Worm (Caenorhabditis elegans): ENCODE measurements around the gene erh-2.

erh-2 gene

DNA sequence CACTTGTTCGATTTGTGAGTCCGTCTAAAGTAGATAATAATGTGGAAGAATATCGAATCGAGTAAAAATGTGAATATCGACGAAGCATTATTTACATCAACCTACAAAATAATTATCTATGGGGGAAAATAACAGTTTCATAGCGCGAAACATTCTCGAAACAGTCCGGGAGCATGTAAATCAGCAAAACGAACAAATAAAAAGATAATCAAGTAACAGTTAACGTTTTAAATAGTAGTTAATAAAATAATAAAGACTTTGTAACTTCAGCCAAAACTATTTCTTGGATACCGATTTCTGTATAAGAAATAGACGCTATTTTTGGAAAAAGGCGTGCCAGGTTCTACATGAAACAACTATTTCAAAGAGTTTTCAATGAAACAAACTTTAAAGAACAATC lies 25.0 kb upstream of the erh-2 start, which contains the start of gene mlcd-1:
Gene mlcd-1, minus strand, starts transcription at position 101 of the 400 bp plus-strand sequence.
- no peak for TF ChIP-seq unc-39 (tag; optimal IDR thresholded peaks at IDR 0.05)
- TF ChIP-seq bed-3 (GFP tag; optimal IDR thresholded peaks at IDR 0.05) = no peak
- no peak for TF ChIP-seq elt-1 (tag; optimal IDR thresholded peaks at IDR 0.05; ENCODE audit: borderline replicate concordance, insufficient read depth)
- no peak for TF ChIP-seq nhr-28 (tag; optimal IDR thresholded peaks at IDR 0.05)
- no peak for TF ChIP-seq ces-1 (GFP tag; optimal IDR thresholded peaks at IDR 0.05)
- no peak for TF ChIP-seq sem-2 (GFP tag; optimal IDR thresholded peaks at IDR 0.05)
- TF ChIP-seq unc-62 (GFP tag; optimal IDR thresholded peaks at IDR 0.05) = no peak
- no peak for TF ChIP-seq ceh-83 (GFP tag; optimal IDR thresholded peaks at IDR 0.05)

DNA sequence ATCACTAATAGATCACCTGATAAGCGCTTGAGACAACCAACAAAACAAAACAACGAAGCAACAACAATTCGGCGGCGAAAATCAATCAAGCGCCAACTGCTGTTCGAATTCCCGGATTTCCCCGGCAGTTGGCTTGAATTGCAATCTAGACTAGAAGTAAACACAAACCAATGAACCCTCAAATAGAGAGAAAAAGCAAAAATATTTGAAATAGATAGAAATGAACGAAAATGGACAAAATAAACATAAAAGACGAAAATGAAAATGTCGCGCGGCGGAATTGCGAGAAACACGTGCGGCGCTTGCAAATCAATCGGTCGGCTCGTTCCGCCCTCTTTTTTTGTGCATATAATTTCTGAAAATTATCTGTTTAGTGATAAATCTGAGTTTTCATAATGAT lies 24.6 kb upstream of the erh-2 start, which contains the start of gene idhg-1:
Gene idhg-1, plus strand, starts transcription at position 343 of the 400 bp plus-strand sequence.
- TF ChIP-seq mep-1 (tag; optimal IDR thresholded peaks at IDR 0.05) (peak; percentile 93), nhr-2 (tag; optimal IDR thresholded peaks at IDR 0.05) (no peak), ceh-83 (GFP tag; optimal IDR thresholded peaks at IDR 0.05) (peak; percentile 91), lsy-2 (tag; optimal IDR thresholded peaks at IDR 0.05) (peak; percentile 79), lin-32 (GFP tag; optimal IDR thresholded peaks at IDR 0.05) (peak; percentile 85), lin-13 (tag; optimal IDR thresholded peaks at IDR 0.05) (peak; percentile 70), zip-8 (tag; optimal IDR thresholded peaks at IDR 0.05) (peak; percentile 24), snpc-4 (tag; optimal IDR thresholded peaks at IDR 0.05) (no peak), sem-2 (GFP tag; optimal IDR thresholded peaks at IDR 0.05) (peak; percentile 90), flh-1 (GFP tag; optimal IDR thresholded peaks at IDR 0.05) (peak; percentile 90), M03D4.4 (tag; optimal IDR thresholded peaks at IDR 0.05) (peak; percentile 97), hlh-1 (tag; optimal IDR thresholded peaks at IDR 0.05) (peak; percentile 94), ztf-11 (tag; optimal IDR thresholded peaks at IDR 0.05) (peak; percentile 97), mab-5 (tag; optimal IDR thresholded peaks at IDR 0.05) (peak; percentile 91), ceh-43 (GFP tag; optimal IDR thresholded peaks at IDR 0.05) (peak; percentile 95), nhr-28 (tag; optimal IDR thresholded peaks at IDR 0.05) (peak; percentile 61), sptf-1 (tag; optimal IDR thresholded peaks at IDR 0.05) (peak; percentile 98), nhr-76 (tag; optimal IDR thresholded peaks at IDR 0.05) (peak; percentile 96), pha-4 (tag; optimal IDR thresholded peaks at IDR 0.05) (peak; percentile 70), ham-2 (GFP tag; optimal IDR thresholded peaks at IDR 0.05) (peak; percentile 90), ceh-39 (tag; optimal IDR thresholded peaks at IDR 0.05) (peak; percentile 31), nhr-12 (tag; optimal IDR thresholded peaks at IDR 0.05) (peak; percentile 82), elt-3 (tag; optimal IDR thresholded peaks at IDR 0.05) (peak; percentile 66), tbx-8 (GFP tag; optimal IDR thresholded peaks at IDR 0.05) (peak; percentile 93), drap-1 (GFP tag; optimal IDR thresholded peaks at IDR 0.05) (peak; percentile 96), ces-1 (GFP tag; optimal IDR thresholded peaks at IDR 0.05) (peak; percentile 56), unc-39 (tag; optimal IDR thresholded peaks at IDR 0.05) (peak; percentile 83), blmp-1 (tag; optimal IDR thresholded peaks at IDR 0.05) (peak; percentile 92), bed-3 (GFP tag; optimal IDR thresholded peaks at IDR 0.05) (peak; percentile 87), mls-2 (tag; optimal IDR thresholded peaks at IDR 0.05) (peak; percentile 99), unc-62 (GFP tag; optimal IDR thresholded peaks at IDR 0.05) (peak; percentile 64), nhr-237 (tag; optimal IDR thresholded peaks at IDR 0.05) (peak; percentile 35), cnd-1 (tag; optimal IDR thresholded peaks at IDR 0.05) (peak; percentile 95), unc-120 (tag; optimal IDR thresholded peaks at IDR 0.05; ENCODE audit: poor library complexity, severe bottlenecking) (peak; percentile 98), elt-1 (tag; optimal IDR thresholded peaks at IDR 0.05; ENCODE audit: borderline replicate concordance, insufficient read depth) (peak; percentile 95)

- TF ChIP-seq nhr-76 (tag; optimal IDR thresholded peaks at IDR 0.05) (no peak), lsy-2 (tag; optimal IDR thresholded peaks at IDR 0.05) (peak; percentile 74), unc-120 (tag; optimal IDR thresholded peaks at IDR 0.05; ENCODE audit: poor library complexity, severe bottlenecking) (peak; percentile 34), mls-2 (tag; optimal IDR thresholded peaks at IDR 0.05) (no peak), ham-2 (GFP tag; optimal IDR thresholded peaks at IDR 0.05) (no peak), lin-32 (GFP tag; optimal IDR thresholded peaks at IDR 0.05) (no peak), M03D4.4 (tag; optimal IDR thresholded peaks at IDR 0.05) (no peak), bed-3 (GFP tag; optimal IDR thresholded peaks at IDR 0.05) (no peak), lin-13 (tag; optimal IDR thresholded peaks at IDR 0.05) (peak; percentile 33), nhr-12 (tag; optimal IDR thresholded peaks at IDR 0.05) (no peak), mep-1 (tag; optimal IDR thresholded peaks at IDR 0.05) (peak; percentile 39), ces-1 (GFP tag; optimal IDR thresholded peaks at IDR 0.05) (peak; percentile 32)
Observed at ce11 chrIII:4578385-4578903, 14.6 kb upstream of the erh-2 start, which contains the start of the genes sel-5 and wdr-48. Gene sel-5 (minus strand): TSS chrIII:4578437. Gene wdr-48 (plus strand): TSS chrIII:4578853.

Data from whole organism, mixed stage, embryonic.